Fruit fly (Drosophila melanogaster) whole organism, prepupa: ENCODE data around the gene akirin.
A peak's percentile ranks its signal among the peaks of the same experiment; 100 is the strongest.

Experiments used
- CG10631 ChIP-seq: fragments of 200-800 bp; sonication (Bioruptor generic); optimal IDR thresholded peaks from 2 replicates; lab custom pipeline; 2016; ENCODE audit warnings: missing biosample characterization, missing genetic modification characterization
- CG11294 ChIP-seq: fragments of 200-800 bp; sonication (Bioruptor generic); IDR thresholded peaks from 2 replicates; pipeline ENCODE4 v1.3.6; 2022; ENCODE audit warnings: missing biosample characterization, missing genetic modification characterization
- CG11762 ChIP-seq: fragments of 200-800 bp; sonication (Bioruptor generic); optimal IDR thresholded peaks from 3 replicates; lab custom pipeline; 2016; ENCODE audit warnings: missing biosample characterization, missing genetic modification characterization; ENCODE audit not compliant: insufficient read depth
- CG11902 ChIP-seq: fragments of 200-800 bp; sonication (Bioruptor generic); optimal IDR thresholded peaks from 3 replicates; lab custom pipeline; 2016; ENCODE audit warnings: missing biosample characterization, missing genetic modification characterization
- CG15336 ChIP-seq: fragments of 200-800 bp; sonication (Bioruptor generic); IDR thresholded peaks from 2 replicates; pipeline ENCODE4 v1.3.6; 2022; ENCODE audit warnings: missing biosample characterization, missing genetic modification characterization
- CG1621 ChIP-seq: fragments of 200-800 bp; sonication (Bioruptor generic); optimal IDR thresholded peaks from 3 replicates; lab custom pipeline; 2018; ENCODE audit warnings: missing biosample characterization, mild to moderate bottlenecking, missing genetic modification characterization
- CG3032 ChIP-seq: fragments of 200-800 bp; optimal IDR thresholded peaks from 2 replicates; lab custom pipeline; 2019; ENCODE audit warnings: missing biosample characterization, mild to moderate bottlenecking, missing genetic modification characterization, moderate library complexity
- CG31627 ChIP-seq: fragments of 200-800 bp; sonication (Bioruptor generic); optimal IDR thresholded peaks from 3 replicates; lab custom pipeline; 2016; ENCODE audit warnings: missing biosample characterization, missing genetic modification characterization
- CG32006 ChIP-seq: fragments of 200-800 bp; sonication (Bioruptor generic); optimal IDR thresholded peaks from 3 replicates; lab custom pipeline; 2017; ENCODE audit warnings: missing biosample characterization, mild to moderate bottlenecking, missing genetic modification characterization
- CG3919 ChIP-seq: fragments of 200-800 bp; sonication (Bioruptor generic); optimal IDR thresholded peaks from 3 replicates; lab custom pipeline; 2016; ENCODE audit warnings: missing biosample characterization, missing genetic modification characterization
- CG6276 ChIP-seq: fragments of 200-800 bp; sonication (Bioruptor generic); optimal IDR thresholded peaks from 2 replicates; lab custom pipeline; 2017; ENCODE audit warnings: missing biosample characterization, mild to moderate bottlenecking, missing genetic modification characterization
- CG6792 ChIP-seq: fragments of 200-800 bp; sonication (Bioruptor generic); optimal IDR thresholded peaks from 3 replicates; lab custom pipeline; 2016; ENCODE audit warnings: missing biosample characterization, missing genetic modification characterization
- CG6854 ChIP-seq: fragments of 200-800 bp; sonication (Bioruptor generic); optimal IDR thresholded peaks from 2 replicates; lab custom pipeline; 2017; ENCODE audit warnings: missing biosample characterization, mild to moderate bottlenecking, missing genetic modification characterization
- CG8632 ChIP-seq: fragments of 200-800 bp; sonication (Bioruptor generic); optimal IDR thresholded peaks from 3 replicates; lab custom pipeline; 2016; ENCODE audit warnings: missing biosample characterization, missing genetic modification characterization
- CG9139 ChIP-seq: fragments of 200-800 bp; sonication (Bioruptor generic); optimal IDR thresholded peaks from 3 replicates; lab custom pipeline; 2017; ENCODE audit warnings: missing biosample characterization, mild to moderate bottlenecking, missing genetic modification characterization
- Eip78C ChIP-seq: fragments of 200-800 bp; sonication (Bioruptor generic); peaks from one replicate; lab custom pipeline; 2016; ENCODE audit warnings: missing biosample characterization, missing genetic modification characterization
- Eip93F ChIP-seq: fragments of 200-800 bp; sonication (Bioruptor generic); optimal IDR thresholded peaks from 2 replicates; lab custom pipeline; 2016; ENCODE audit warnings: missing biosample characterization, mild to moderate bottlenecking, missing genetic modification characterization
- Ets21C ChIP-seq: fragments of 200-800 bp; sonication (Bioruptor generic); optimal IDR thresholded peaks from 3 replicates; lab custom pipeline; 2016; ENCODE audit warnings: missing biosample characterization, missing genetic modification characterization
- Ets96B ChIP-seq: fragments of 200-800 bp; optimal IDR thresholded peaks from 2 replicates; lab custom pipeline; 2019; ENCODE audit warnings: missing biosample characterization, mild to moderate bottlenecking, missing genetic modification characterization, moderate library complexity
- Gug ChIP-seq: fragments of 200-800 bp; sonication (Bioruptor generic); IDR thresholded peaks from 2 replicates; pipeline ENCODE4 v1.3.6; 2022; ENCODE audit warnings: missing biosample characterization, missing genetic modification characterization
- Hr38 ChIP-seq: sonication (Bioruptor generic); optimal IDR thresholded peaks from 2 replicates; lab custom pipeline; 2016; ENCODE audit warnings: missing biosample characterization, missing genetic modification characterization
- Hr39 ChIP-seq: fragments of 200-800 bp; sonication (Bioruptor generic); optimal IDR thresholded peaks from 2 replicates; lab custom pipeline; 2016; ENCODE audit warnings: missing biosample characterization, missing genetic modification characterization
- Met ChIP-seq: fragments of 200-800 bp; sonication (Bioruptor generic); optimal IDR thresholded peaks from 3 replicates; lab custom pipeline; 2016; ENCODE audit warnings: missing biosample characterization, missing genetic modification characterization
- OdsH ChIP-seq: fragments of 200-800 bp; sonication (Bioruptor generic); optimal IDR thresholded peaks from 3 replicates; lab custom pipeline; 2016; ENCODE audit warnings: missing biosample characterization, missing genetic modification characterization
- Smox ChIP-seq: fragments of 200-800 bp; sonication (Bioruptor generic); optimal IDR thresholded peaks from 3 replicates; lab custom pipeline; 2016; ENCODE audit warnings: missing biosample characterization, missing genetic modification characterization
- Sox102F ChIP-seq: fragments of 200-800 bp; sonication (Bioruptor generic); optimal IDR thresholded peaks from 2 replicates; lab custom pipeline; 2016; ENCODE audit warnings: missing biosample characterization, mild to moderate bottlenecking, missing genetic modification characterization
- Sox14 ChIP-seq: fragments of 200-800 bp; sonication (Bioruptor generic); optimal IDR thresholded peaks from 3 replicates; lab custom pipeline; 2016; ENCODE audit warnings: missing biosample characterization, missing genetic modification characterization
- cyc ChIP-seq: fragments of 200-800 bp; sonication (Bioruptor generic); optimal IDR thresholded peaks from 3 replicates; lab custom pipeline; 2016; ENCODE audit warnings: missing biosample characterization, missing genetic modification characterization
- dsx ChIP-seq: fragments of 200-800 bp; optimal IDR thresholded peaks from 3 replicates; lab custom pipeline; 2019; ENCODE audit warnings: missing biosample characterization, mild to moderate bottlenecking, missing genetic modification characterization, moderate library complexity; ENCODE audit not compliant: poor library complexity, severe bottlenecking
- eg ChIP-seq: fragments of 200-800 bp; sonication (Bioruptor generic); IDR thresholded peaks from 3 replicates; pipeline ENCODE4 v1.3.6; 2022; ENCODE audit warnings: missing biosample characterization, missing genetic modification characterization
- esn ChIP-seq: fragments of 200-800 bp; sonication (Bioruptor generic); optimal IDR thresholded peaks from 2 replicates; lab custom pipeline; 2016; ENCODE audit warnings: missing biosample characterization, mild to moderate bottlenecking, missing genetic modification characterization, moderate library complexity
- fd85E ChIP-seq: fragments of 200-800 bp; sonication (Bioruptor generic); optimal IDR thresholded peaks from 3 replicates; lab custom pipeline; 2016; ENCODE audit warnings: missing biosample characterization, missing genetic modification characterization
- fkh ChIP-seq: fragments of 200-800 bp; sonication (Bioruptor generic); optimal IDR thresholded peaks from 3 replicates; lab custom pipeline; 2017; ENCODE audit warnings: missing biosample characterization, mild to moderate bottlenecking, missing genetic modification characterization, moderate library complexity
- lz ChIP-seq: fragments of 200-800 bp; sonication (Bioruptor generic); optimal IDR thresholded peaks from 3 replicates; lab custom pipeline; 2016; ENCODE audit warnings: missing biosample characterization, missing genetic modification characterization
- net ChIP-seq: fragments of 200-800 bp; sonication (Bioruptor generic); optimal IDR thresholded peaks from 3 replicates; lab custom pipeline; 2016; ENCODE audit warnings: missing biosample characterization, missing genetic modification characterization
- pdm3 ChIP-seq: fragments of 200-800 bp; sonication (Bioruptor generic); optimal IDR thresholded peaks from 3 replicates; lab custom pipeline; 2016; ENCODE audit warnings: missing biosample characterization, missing genetic modification characterization
- salr ChIP-seq, 2 experiments: fragments of 200-800 bp; sonication (Bioruptor generic); optimal IDR thresholded peaks; 3 replicates each; lab custom pipeline; 2016 to 2018; ENCODE audit warnings: missing biosample characterization in 2 of 2, missing genetic modification characterization in 2 of 2, mild to moderate bottlenecking in 1 of 2
- ss ChIP-seq, 2 experiments: fragments of 200-800 bp; sonication (Bioruptor generic); optimal IDR thresholded peaks; 2 replicates in 1 of 2; 3 replicates in 1 of 2; lab custom pipeline; 2017 to 2018; ENCODE audit warnings: mild to moderate bottlenecking in 2 of 2, missing biosample characterization in 2 of 2, missing genetic modification characterization in 2 of 2, moderate library complexity in 1 of 2
- svp ChIP-seq: fragments of 200-800 bp; sonication (Bioruptor generic); peaks from one replicate; lab custom pipeline; 2016; ENCODE audit warnings: missing biosample characterization, missing genetic modification characterization

The akirin gene

dm6 chr3L:7328567-7329253 is 40.9 kb upstream of the akirin start, which contains the start of the genes mrva, CG42307 and mus312 (continued):
- peak; percentile 82; the same call in 1 of the 2 replicates for TF ChIP-seq CG11294
- TF ChIP-seq pdm3 (GFP tag; lab: Kevin White, UChicago), result no peak
- no peak for TF ChIP-seq Sox102F (GFP tag; lab: Kevin White, UChicago)
- TF ChIP-seq Hr39 (GFP tag; lab: Kevin White, UChicago), result no peak
- TF ChIP-seq svp, result no peak
- TF ChIP-seq CG10631, result peak; percentile 85
- TF ChIP-seq net (GFP tag; lab: Kevin White, UChicago), result no peak
- no peak for TF ChIP-seq CG6276
- TF ChIP-seq CG11902 (GFP tag; lab: Kevin White, UChicago), result no peak

- TF ChIP-seq pdm3 (GFP tag; lab: Kevin White, UChicago), result no peak
- no peak for TF ChIP-seq Hr39 (GFP tag; lab: Kevin White, UChicago)
- TF ChIP-seq esn (GFP tag; lab: Kevin White, UChicago), result peak; percentile 8
- TF ChIP-seq dsx (GFP tag; lab: Kevin White, UChicago), result peak; percentile 18
- TF ChIP-seq eg (GFP tag; lab: Robert Waterston, UW), result peak; percentile 37; the same call in 1 of the 3 replicates
Measured at dm6 chr3L:7334990-7335389, 34.7 kb upstream of the akirin start, which contains the start of the genes wrm1 and wrm2. wrm1 (minus strand) TSS chr3L:7335226. wrm2 (minus strand) TSS chr3L:7335226.

dm6 chr3L:7338786-7339185 is 30.9 kb upstream of the akirin start:
- no peak for TF ChIP-seq CG31627
- no peak for TF ChIP-seq CG6792
- TF ChIP-seq esn (GFP tag; lab: Kevin White, UChicago), result peak; percentile 28
- TF ChIP-seq lz, result peak; percentile 32
- peak; percentile 11 for TF ChIP-seq cyc (GFP tag; lab: Kevin White, UChicago)
- no peak for TF ChIP-seq CG3919 (GFP tag; lab: Kevin White, UChicago)
- 0 out of 3 replicates have a peak, but pooled peaks have one; percentile 10 for TF ChIP-seq eg (GFP tag; lab: Robert Waterston, UW)

dm6 chr3L:7339216-7339742 is 30.4 kb upstream of the akirin start, which contains the start of the genes lark and eco:
lark (plus strand) TSS chr3L:7339266.
eco (minus strand) TSS chr3L:7339340.
- no peak for TF ChIP-seq Ets96B (tag; lab: Kevin White, UChicago)
- TF ChIP-seq CG3919 (GFP tag; lab: Kevin White, UChicago), result no peak
- no peak for TF ChIP-seq CG1621 (tag; lab: Kevin White, UChicago)
- no peak for TF ChIP-seq CG11294
- no peak for TF ChIP-seq salr (GFP tag; optimal IDR thresholded peaks at IDR 0.05; lab: Kevin White, UChicago)
- TF ChIP-seq Ets21C (GFP tag; lab: Kevin White, UChicago), result no peak
- no peak for TF ChIP-seq Met (GFP tag; lab: Kevin White, UChicago)
- TF ChIP-seq CG10631, result no peak
- no peak for TF ChIP-seq CG8632 (GFP tag; lab: Kevin White, UChicago)
- no peak for TF ChIP-seq Gug (GFP tag; lab: Robert Waterston, UW)
- peak; percentile 60 for TF ChIP-seq Eip78C (GFP tag; lab: Kevin White, UChicago)
- no peak for TF ChIP-seq CG3032 (tag; lab: Kevin White, UChicago)
- no peak for TF ChIP-seq Eip93F (GFP tag; lab: Kevin White, UChicago)
- TF ChIP-seq Smox, result no peak
- no peak for TF ChIP-seq CG31627
- peak; percentile 13 for TF ChIP-seq esn (GFP tag; lab: Kevin White, UChicago)
- no peak for TF ChIP-seq dsx (GFP tag; lab: Kevin White, UChicago)
- peak; percentile 68 for TF ChIP-seq CG6854
- TF ChIP-seq eg (GFP tag; lab: Robert Waterston, UW), result peak; percentile 6; the same call in 1 of the 3 replicates
- no peak for TF ChIP-seq CG32006 (GFP tag; lab: Kevin White, UChicago)
- TF ChIP-seq CG11762 (GFP tag; lab: Kevin White, UChicago), result no peak
- no peak for TF ChIP-seq lz
- TF ChIP-seq Sox14, result no peak
- no peak for TF ChIP-seq fkh (GFP tag; lab: Kevin White, UChicago)
- no peak for TF ChIP-seq CG9139 (GFP tag; lab: Kevin White, UChicago)
- no peak for TF ChIP-seq fd85E (GFP tag; lab: Kevin White, UChicago)
- TF ChIP-seq Hr38 (GFP tag; lab: Kevin White, UChicago), result no peak
- TF ChIP-seq ss (GFP tag; optimal IDR thresholded peaks at IDR 0.05; lab: Kevin White, UChicago), result no peak
- TF ChIP-seq CG15336 (GFP tag; lab: Robert Waterston, UW), result peak; percentile 57
- TF ChIP-seq OdsH (GFP tag; lab: Kevin White, UChicago), result no peak
- TF ChIP-seq, all 60 proteins: peak for 5
